Worm (Caenorhabditis elegans): ENCODE results near the gene F14B8.4.
"Not testable (repeated sequence)": the region's sequence is repeated elsewhere in the genome, so short reads cannot be mapped to it uniquely, and the experiment has no call there.

- not testable (repeated sequence) for TF ChIP-seq sox-4, elt-2, zip-5, lin-11, ceh-31, F13H6.1, pqm-1, gmeb-2, rnt-1, ahr-1, ttx-3, eyg-1, ceh-18 (tag; optimal IDR thresholded peaks at IDR 0.05)
Observed at ce11 chrX:6868669-6869068, 31.1 kb downstream of the F14B8.4 start, which contains the start of gene C53B7.6.
